Fruit fly (Drosophila melanogaster): ENCODE data around the gene asl.
A peak's percentile ranks its signal among the peaks of the same experiment; 100 is the strongest.

asl gene

DNA sequence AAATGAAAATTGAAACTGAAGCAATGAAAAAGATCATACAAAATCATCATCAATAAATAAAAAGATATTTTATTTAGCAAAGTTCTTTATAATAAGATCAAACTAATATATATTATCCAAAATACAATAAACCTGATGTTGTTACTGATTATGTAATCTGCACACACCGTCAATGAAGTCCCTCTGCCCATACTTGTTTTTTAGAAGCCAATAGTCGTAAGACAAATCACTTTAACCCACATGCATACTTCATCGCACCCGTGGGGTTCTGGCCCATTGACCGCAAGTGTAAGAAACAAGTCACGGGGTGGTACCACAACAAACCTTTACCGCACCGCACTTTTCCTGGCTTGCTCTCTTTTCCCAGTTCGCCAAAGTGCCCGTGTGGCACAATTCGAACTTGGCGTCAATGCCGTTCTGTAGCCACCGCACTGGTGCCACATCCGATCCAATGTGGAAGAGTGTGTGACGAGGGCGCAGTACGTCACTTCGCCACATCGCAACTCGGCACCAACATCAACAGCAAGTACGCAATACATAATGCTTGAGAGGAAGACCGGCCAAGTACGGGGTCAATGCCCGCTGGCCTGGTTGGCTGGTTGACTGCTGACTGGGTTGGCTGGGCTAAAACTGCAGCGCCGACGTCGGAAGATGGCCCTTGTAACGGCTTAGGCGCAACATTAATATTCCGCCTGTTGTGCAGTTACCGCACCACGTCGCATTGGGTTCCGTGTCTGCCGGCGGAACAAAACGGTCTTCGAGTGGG, 33.3 kb downstream of the asl start:
- no peak for TF ChIP-seq CG9139 (GFP tag; optimal IDR thresholded peaks at IDR 0.05)
- TF ChIP-seq cyc (GFP tag; optimal IDR thresholded peaks at IDR 0.05) = no peak
- no peak for TF ChIP-seq CG6163 (GFP tag; IDR thresholded peaks at IDR 0.05)
- TF ChIP-seq Eip93F (GFP tag; optimal IDR thresholded peaks at IDR 0.05) = no peak
- TF ChIP-seq Hr38 (GFP tag; optimal IDR thresholded peaks at IDR 0.05) = no peak
- TF ChIP-seq CG8119 (GFP tag; IDR thresholded peaks at IDR 0.05) = 0 out of 3 replicates have a peak, but pooled peaks have one; percentile 31
- TF ChIP-seq Sox15 (GFP tag; optimal IDR thresholded peaks at IDR 0.05) = no peak
- TF ChIP-seq acj6 (GFP tag; optimal IDR thresholded peaks at IDR 0.05) = no peak
- no peak for TF ChIP-seq CG7368 (GFP tag; optimal IDR thresholded peaks at IDR 0.05)
- no peak for TF ChIP-seq Blimp-1 (GFP tag; optimal IDR thresholded peaks at IDR 0.05)
- no peak for TF ChIP-seq CG3032 (tag; optimal IDR thresholded peaks at IDR 0.05)
- no peak for TF ChIP-seq CG34406 (GFP tag; optimal IDR thresholded peaks at IDR 0.05)
- no peak for TF ChIP-seq net (GFP tag; optimal IDR thresholded peaks at IDR 0.05)
- TF ChIP-seq Sox102F (GFP tag; optimal IDR thresholded peaks at IDR 0.05) = no peak
- TF ChIP-seq CG6854 (GFP tag; optimal IDR thresholded peaks at IDR 0.05) = no peak
- TF ChIP-seq Met (GFP tag; optimal IDR thresholded peaks at IDR 0.05) = peak; percentile 3
- peak; percentile 66 for TF ChIP-seq Eip78C (GFP tag)
- peak; percentile 22 for TF ChIP-seq esn (GFP tag; optimal IDR thresholded peaks at IDR 0.05)
- TF ChIP-seq CG8632 (GFP tag; optimal IDR thresholded peaks at IDR 0.05) = no peak
- TF ChIP-seq dsx (GFP tag; optimal IDR thresholded peaks at IDR 0.05; ENCODE audit: poor library complexity, severe bottlenecking) = no peak
- TF ChIP-seq CG32006 (GFP tag; optimal IDR thresholded peaks at IDR 0.05) = no peak
- peak; percentile 17 for TF ChIP-seq OdsH (GFP tag; optimal IDR thresholded peaks at IDR 0.05)
- TF ChIP-seq CG6276 (GFP tag; optimal IDR thresholded peaks at IDR 0.05) = no peak
- TF ChIP-seq CG10669 (GFP tag; optimal IDR thresholded peaks at IDR 0.05) = no peak
- no peak for TF ChIP-seq CG1621 (tag; optimal IDR thresholded peaks at IDR 0.05)
- peak; percentile 53 for TF ChIP-seq svp (GFP tag)
- TF ChIP-seq achi (GFP tag; optimal IDR thresholded peaks at IDR 0.05) = peak; percentile 7
- no peak for TF ChIP-seq Smox (GFP tag; optimal IDR thresholded peaks at IDR 0.05)
- no peak for TF ChIP-seq Sox14 (GFP tag; optimal IDR thresholded peaks at IDR 0.05)
- peak; percentile 25 for TF ChIP-seq Hr4 (GFP tag; optimal IDR thresholded peaks at IDR 0.05)
- no peak for TF ChIP-seq fkh (GFP tag; optimal IDR thresholded peaks at IDR 0.05)
- TF ChIP-seq Lpt (GFP tag; optimal IDR thresholded peaks at IDR 0.05) = no peak
- peak; percentile 19 for TF ChIP-seq CG31627 (GFP tag; optimal IDR thresholded peaks at IDR 0.05)
- TF ChIP-seq Ets96B (tag; optimal IDR thresholded peaks at IDR 0.05) = no peak
- no peak for TF ChIP-seq CG6808 (GFP tag; optimal IDR thresholded peaks at IDR 0.05)
- TF ChIP-seq CG11902 (GFP tag; optimal IDR thresholded peaks at IDR 0.05) = no peak
- TF ChIP-seq CG10631 (GFP tag; optimal IDR thresholded peaks at IDR 0.05) = peak; percentile 4
- no peak for TF ChIP-seq CG16779 (tag; optimal IDR thresholded peaks at IDR 0.05)
- TF ChIP-seq dac (GFP tag; optimal IDR thresholded peaks at IDR 0.05) = no peak
- no peak for TF ChIP-seq ss (GFP tag; optimal IDR thresholded peaks at IDR 0.05)
- peak; percentile 9 for TF ChIP-seq CG3919 (GFP tag; optimal IDR thresholded peaks at IDR 0.05)
- no peak for TF ChIP-seq pdm3 (GFP tag; optimal IDR thresholded peaks at IDR 0.05)
- TF ChIP-seq CG8319 (GFP tag; optimal IDR thresholded peaks at IDR 0.05) = no peak
- TF ChIP-seq Ets21C (GFP tag; optimal IDR thresholded peaks at IDR 0.05) = no peak
- TF ChIP-seq Hr39 (GFP tag; optimal IDR thresholded peaks at IDR 0.05) = no peak
- no peak for TF ChIP-seq Eip75B (GFP tag; optimal IDR thresholded peaks at IDR 0.05)
- no peak for TF ChIP-seq fd59A (GFP tag; optimal IDR thresholded peaks at IDR 0.05)
- no peak for TF ChIP-seq fd85E (GFP tag; optimal IDR thresholded peaks at IDR 0.05)
- no peak for TF ChIP-seq Gug (GFP tag; IDR thresholded peaks at IDR 0.05)
- no peak; the same call in 1 of the 2 replicates for TF ChIP-seq CG15336 (GFP tag; IDR thresholded peaks at IDR 0.05)
- no peak for TF ChIP-seq CG6792 (GFP tag; optimal IDR thresholded peaks at IDR 0.05)
- TF ChIP-seq eg (GFP tag; IDR thresholded peaks at IDR 0.05) = no peak
